Fruit fly (Drosophila melanogaster): ENCODE data around the gene CG34164.

The CG34164 gene

dm6 chr2L:12021193-12021592 lies 35.0 kb upstream of the CG34164 start (continued):
- TF ChIP-seq CG34422 (GFP tag; IDR thresholded peaks at IDR 0.05), result no peak
- TF ChIP-seq tx (GFP tag; optimal IDR thresholded peaks at IDR 0.05), result no peak
- no peak for TF ChIP-seq CG30431 (GFP tag; optimal IDR thresholded peaks at IDR 0.05)
- no peak for TF ChIP-seq E2f1 (GFP tag; IDR thresholded peaks at IDR 0.05)
- no peak for TF ChIP-seq CG4282 (GFP tag; optimal IDR thresholded peaks at IDR 0.05)
- TF ChIP-seq insv (GFP tag; optimal IDR thresholded peaks at IDR 0.05), result peak in 1 of 2 experiments; percentile 53
- TF ChIP-seq CG6765 (GFP tag; optimal IDR thresholded peaks at IDR 0.05), result no peak
- TF ChIP-seq CG18262 (tag; optimal IDR thresholded peaks at IDR 0.05), result peak; percentile 36
- no peak for TF ChIP-seq chm (GFP tag; IDR thresholded peaks at IDR 0.05)
- no peak for TF ChIP-seq CG3726 (GFP tag; IDR thresholded peaks at IDR 0.05)
- peak; percentile 75 for TF ChIP-seq CG7556 (GFP tag; optimal IDR thresholded peaks at IDR 0.05)
- peak; percentile 40 for TF ChIP-seq CG3065 (GFP tag; optimal IDR thresholded peaks at IDR 0.05)
- peak; percentile 46 for TF ChIP-seq CG18764 (GFP tag; optimal IDR thresholded peaks at IDR 0.05)
- TF ChIP-seq zf30C (GFP tag; optimal IDR thresholded peaks at IDR 0.05), result no peak
- no peak for TF ChIP-seq Ravus (GFP tag; IDR thresholded peaks at IDR 0.05)
- TF ChIP-seq CG2712 (tag; optimal IDR thresholded peaks at IDR 0.05), result peak; percentile 26
- no peak for TF ChIP-seq CG4730 (GFP tag; IDR thresholded peaks at IDR 0.05)
- no peak for TF ChIP-seq HmgD (GFP tag; optimal IDR thresholded peaks at IDR 0.05)
- TF ChIP-seq Aef1 (GFP tag; IDR thresholded peaks at IDR 0.05), result no peak
- no peak for TF ChIP-seq peb (GFP tag; IDR thresholded peaks at IDR 0.05)
- TF ChIP-seq CG9437 (GFP tag; optimal IDR thresholded peaks at IDR 0.05), result no peak
- no peak; the same call in 1 of the 2 replicates for TF ChIP-seq CG4360 (GFP tag; IDR thresholded peaks at IDR 0.05)
- no peak for TF ChIP-seq CG30403 (GFP tag; optimal IDR thresholded peaks at IDR 0.05)
- no peak for TF ChIP-seq Sin3A (optimal IDR thresholded peaks at IDR 0.05)
- no peak for TF ChIP-seq cas (GFP tag; IDR thresholded peaks at IDR 0.05)
- no peak for TF ChIP-seq Dad (GFP tag; optimal IDR thresholded peaks at IDR 0.05)
- no peak for TF ChIP-seq Dip2 (GFP tag; IDR thresholded peaks at IDR 0.05)
- TF ChIP-seq ac (GFP tag; optimal IDR thresholded peaks at IDR 0.05), result peak; percentile 8
- TF ChIP-seq CG1233 (GFP tag; optimal IDR thresholded peaks at IDR 0.05), result peak; percentile 65
- no peak for TF ChIP-seq Elba2 (GFP tag; optimal IDR thresholded peaks at IDR 0.05)
- peak; percentile 70 for TF ChIP-seq CG10431 (GFP tag; optimal IDR thresholded peaks at IDR 0.05)
- TF ChIP-seq Six4 (GFP tag; optimal IDR thresholded peaks at IDR 0.05), result peak; percentile 34
- no peak for TF ChIP-seq CG17829 (tag; optimal IDR thresholded peaks at IDR 0.05)
- TF ChIP-seq CG6683 (GFP tag; optimal IDR thresholded peaks at IDR 0.05), result peak; percentile 47
- no peak for TF ChIP-seq CG5180 (GFP tag; optimal IDR thresholded peaks at IDR 0.05)
- no peak for TF ChIP-seq CG17568 (GFP tag; optimal IDR thresholded peaks at IDR 0.05)
- no peak for TF ChIP-seq Sry-β (GFP tag; optimal IDR thresholded peaks at IDR 0.05)
- TF ChIP-seq CG7928 (GFP tag; optimal IDR thresholded peaks at IDR 0.05), result no peak
- peak; percentile 81 for TF ChIP-seq CG33557 (GFP tag; optimal IDR thresholded peaks at IDR 0.05)
- TF ChIP-seq vnd (GFP tag; IDR thresholded peaks at IDR 0.05; ENCODE audit: partially characterized antibody), result no peak
- peak; percentile 78 for TF ChIP-seq MTF-1 (GFP tag; optimal IDR thresholded peaks at IDR 0.05; ENCODE audit: borderline replicate concordance)
- TF ChIP-seq unpg (GFP tag; optimal IDR thresholded peaks at IDR 0.05), result peak; percentile 75
- no peak; the same call in 1 of the 2 replicates for TF ChIP-seq CG10321 (GFP tag; IDR thresholded peaks at IDR 0.05)
- TF ChIP-seq gt (GFP tag; IDR thresholded peaks at IDR 0.05), result no peak
- TF ChIP-seq slbo (GFP tag; IDR thresholded peaks at IDR 0.05), result 0 out of 2 replicates have a peak, but pooled peaks have one; percentile 8
- TF ChIP-seq CHES-1-like (GFP tag; optimal IDR thresholded peaks at IDR 0.05), result no peak
- TF ChIP-seq CG7271 (tag; optimal IDR thresholded peaks at IDR 0.05), result peak; percentile 29
- no peak for TF ChIP-seq aop (GFP tag; IDR thresholded peaks at IDR 0.05)
- no peak for TF ChIP-seq ham (GFP tag; IDR thresholded peaks at IDR 0.05)
- TF ChIP-seq br (optimal IDR thresholded peaks at IDR 0.05), result no peak
- no peak for TF ChIP-seq tin (GFP tag; optimal IDR thresholded peaks at IDR 0.05)
- peak; percentile 90 for TF ChIP-seq CG6813 (GFP tag; optimal IDR thresholded peaks at IDR 0.05)
- TF ChIP-seq CG8944 (GFP tag; optimal IDR thresholded peaks at IDR 0.05), result peak; percentile 36
